Fruit fly (Drosophila melanogaster): ENCODE results near the gene CG1172.

The CG1172 gene

DNA sequence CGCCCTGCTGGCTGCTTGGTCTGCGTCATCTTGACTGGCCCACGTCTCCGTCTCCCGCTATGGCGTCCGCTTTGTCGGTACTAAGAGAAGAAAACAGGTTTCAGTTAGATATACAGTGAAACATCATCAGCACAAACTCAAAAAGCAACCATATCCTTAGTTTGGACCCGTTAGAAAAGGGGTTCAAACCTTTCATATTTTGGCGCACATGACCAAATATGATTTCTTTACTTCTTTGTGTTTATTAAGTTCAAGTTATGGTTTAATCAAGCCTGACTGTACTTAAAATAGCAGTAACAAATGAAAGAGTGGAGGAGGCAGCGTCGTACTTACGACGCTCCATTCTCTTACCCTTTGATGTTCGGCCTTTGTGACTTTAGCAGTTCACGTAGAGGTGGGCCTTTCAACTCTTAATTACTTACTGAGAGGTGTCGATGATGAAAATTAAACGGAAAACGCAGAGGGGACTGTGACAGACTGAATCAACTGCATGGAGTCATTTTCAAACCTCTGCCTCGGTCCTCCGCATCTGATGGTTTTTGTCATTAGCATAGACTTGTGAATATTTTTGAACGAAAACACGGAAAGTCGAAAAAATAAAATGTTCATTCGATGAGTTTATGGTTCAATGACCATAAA is 31.9 kb upstream of the CG1172 start:
- TF ChIP-seq CG9948 (tag; optimal IDR thresholded peaks at IDR 0.05) = peak; percentile 88
- peak; percentile 87 for TF ChIP-seq CG15710 (tag; optimal IDR thresholded peaks at IDR 0.05)
- peak; percentile 93 for TF ChIP-seq CG17806 (tag; optimal IDR thresholded peaks at IDR 0.05)
- peak; percentile 86 for TF ChIP-seq CG8159 (tag; optimal IDR thresholded peaks at IDR 0.05)
- peak; percentile 90 for TF ChIP-seq EcR (GFP tag; optimal IDR thresholded peaks at IDR 0.05)
- peak; percentile 90 for TF ChIP-seq CG32121 (GFP tag; IDR thresholded peaks at IDR 0.05)
- TF ChIP-seq fd96Ca (GFP tag; IDR thresholded peaks at IDR 0.05) = peak; percentile 95
- TF ChIP-seq CG13204 (GFP tag; optimal IDR thresholded peaks at IDR 0.05) = peak; percentile 57
- peak; percentile 75 for TF ChIP-seq gl (tag; optimal IDR thresholded peaks at IDR 0.05)
- peak; percentile 95 for TF ChIP-seq Pif1A (GFP tag; optimal IDR thresholded peaks at IDR 0.05)
- peak; percentile 95 for TF ChIP-seq Pif1B (GFP tag; optimal IDR thresholded peaks at IDR 0.05)
- peak; percentile 89 for TF ChIP-seq CG12605 (GFP tag; IDR thresholded peaks at IDR 0.05)
- TF ChIP-seq CG10348 (GFP tag; IDR thresholded peaks at IDR 0.05) = peak; percentile 74
- TF ChIP-seq Snoo (tag; optimal IDR thresholded peaks at IDR 0.05) = peak; percentile 84
- TF ChIP-seq CG4496 (GFP tag; IDR thresholded peaks at IDR 0.05) = peak; percentile 95
- no peak for TF ChIP-seq CG14655 (GFP tag; optimal IDR thresholded peaks at IDR 0.05)
- peak; percentile 94 for TF ChIP-seq Ets98B (GFP tag; IDR thresholded peaks at IDR 0.05)
- TF ChIP-seq CG34367 (tag; optimal IDR thresholded peaks at IDR 0.05) = peak; percentile 88
- TF ChIP-seq CG8301 (tag; optimal IDR thresholded peaks at IDR 0.05) = peak; percentile 91
- no peak for TF ChIP-seq D1 (tag; optimal IDR thresholded peaks at IDR 0.05)
- peak; percentile 84 for TF ChIP-seq rn (GFP tag; IDR thresholded peaks at IDR 0.05)

dm6 chr3R:5363412-5363811 is 30.3 kb upstream of the CG1172 start:
- TF ChIP-seq D1 (tag; optimal IDR thresholded peaks at IDR 0.05) (no peak), Snoo (tag; optimal IDR thresholded peaks at IDR 0.05) (peak; percentile 79), CG32121 (GFP tag; IDR thresholded peaks at IDR 0.05) (no peak), CG12605 (GFP tag; IDR thresholded peaks at IDR 0.05) (no peak), CG17806 (tag; optimal IDR thresholded peaks at IDR 0.05) (no peak), CG4496 (GFP tag; IDR thresholded peaks at IDR 0.05) (peak; percentile 58; the same call in 2 of the 3 replicates), Ets98B (GFP tag; IDR thresholded peaks at IDR 0.05) (0 out of 2 replicates have a peak, but pooled peaks have one; percentile 7), gl (tag; optimal IDR thresholded peaks at IDR 0.05) (peak; percentile 1), fd96Ca (GFP tag; IDR thresholded peaks at IDR 0.05) (no peak), CG13204 (GFP tag; optimal IDR thresholded peaks at IDR 0.05) (peak; percentile 75), CG10348 (GFP tag; IDR thresholded peaks at IDR 0.05) (no peak), rn (GFP tag; IDR thresholded peaks at IDR 0.05) (no peak), CG15710 (tag; optimal IDR thresholded peaks at IDR 0.05) (no peak), EcR (GFP tag; optimal IDR thresholded peaks at IDR 0.05) (peak; percentile 97)

- 0 out of 3 replicates have a peak, but pooled peaks have one; percentile 12 for TF ChIP-seq CG4496 (GFP tag; IDR thresholded peaks at IDR 0.05)
- no peak for TF ChIP-seq Snoo (tag; optimal IDR thresholded peaks at IDR 0.05)
- no peak for TF ChIP-seq CG32121 (GFP tag; IDR thresholded peaks at IDR 0.05)
- no peak for TF ChIP-seq CG8159 (tag; optimal IDR thresholded peaks at IDR 0.05)
These were observed 29.0 kb upstream of the CG1172 start for dm6 chr3R:5364539-5365273.

DNA sequence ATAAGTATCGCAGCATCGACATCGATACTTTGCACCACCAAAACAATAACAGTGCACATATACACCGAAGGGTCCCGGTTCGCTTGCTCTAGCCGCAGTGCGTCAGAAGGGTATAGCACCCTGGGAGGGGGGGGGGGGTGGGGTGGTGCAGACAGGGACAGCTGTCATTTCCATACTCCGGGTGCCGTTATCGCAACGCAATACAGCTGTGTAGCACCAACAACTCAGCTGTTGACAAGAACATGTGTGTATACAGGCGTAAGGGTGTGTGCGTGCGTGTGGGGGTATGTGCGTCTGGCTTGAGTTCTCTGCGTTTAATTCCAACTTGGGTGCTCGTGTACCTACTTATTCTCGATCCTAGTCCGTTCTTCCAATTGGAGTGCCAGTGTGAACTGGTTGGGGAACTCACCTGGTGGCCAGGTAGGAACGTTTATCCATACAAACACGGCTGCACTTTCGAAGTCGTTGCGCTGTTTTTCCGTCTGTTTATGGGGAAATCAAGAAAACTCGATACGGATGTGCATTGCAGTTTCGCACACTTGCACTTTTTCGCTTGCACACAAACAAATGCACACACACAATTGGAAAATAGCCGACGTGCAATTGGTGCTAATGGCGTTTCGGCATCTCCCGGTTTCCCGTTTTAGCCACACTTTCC is 26.1 kb upstream of the CG1172 start:
- TF ChIP-seq EcR (GFP tag; optimal IDR thresholded peaks at IDR 0.05) = peak; percentile 86
- no peak for TF ChIP-seq CG8159 (tag; optimal IDR thresholded peaks at IDR 0.05)
- no peak for TF ChIP-seq fd96Ca (GFP tag; IDR thresholded peaks at IDR 0.05)
- TF ChIP-seq CG14655 (GFP tag; optimal IDR thresholded peaks at IDR 0.05) = no peak
- 0 out of 3 replicates have a peak, but pooled peaks have one; percentile 19 for TF ChIP-seq CG4496 (GFP tag; IDR thresholded peaks at IDR 0.05)
- TF ChIP-seq CG12605 (GFP tag; IDR thresholded peaks at IDR 0.05) = peak; percentile 50; the same call in 1 of the 2 replicates
- no peak for TF ChIP-seq CG10348 (GFP tag; IDR thresholded peaks at IDR 0.05)
- TF ChIP-seq CG9948 (tag; optimal IDR thresholded peaks at IDR 0.05) = no peak
- TF ChIP-seq CG13204 (GFP tag; optimal IDR thresholded peaks at IDR 0.05) = peak; percentile 73
- TF ChIP-seq CG17806 (tag; optimal IDR thresholded peaks at IDR 0.05) = no peak
- peak; percentile 31 for TF ChIP-seq gl (tag; optimal IDR thresholded peaks at IDR 0.05)
- TF ChIP-seq CG32121 (GFP tag; IDR thresholded peaks at IDR 0.05) = no peak

dm6 chr3R:5368170-5368781 is 25.4 kb upstream of the CG1172 start, which contains the start of gene Cerk:
Gene Cerk, minus strand, starts transcription at chr3R:5368306.
- TF ChIP-seq CG4496 (GFP tag; IDR thresholded peaks at IDR 0.05) = peak; percentile 65
- TF ChIP-seq Snoo (tag; optimal IDR thresholded peaks at IDR 0.05) = no peak
- peak; percentile 32; the same call in 1 of the 3 replicates for TF ChIP-seq fd96Ca (GFP tag; IDR thresholded peaks at IDR 0.05)
- no peak; the same call in 1 of the 2 replicates for TF ChIP-seq CG32121 (GFP tag; IDR thresholded peaks at IDR 0.05)
- TF ChIP-seq CG8159 (tag; optimal IDR thresholded peaks at IDR 0.05) = peak; percentile 11
- peak; percentile 11; the same call in 1 of the 2 replicates for TF ChIP-seq Ets98B (GFP tag; IDR thresholded peaks at IDR 0.05)
